Fruit fly (Drosophila melanogaster) whole organism, embryonic: ENCODE data around the gene nenya.

Experiments used
- B-H1 ChIP-seq: fragments of 200-800 bp; sonication (Bioruptor generic); IDR thresholded peaks from 3 replicates; pipeline ENCODE4 v1.3.6; 2022; ENCODE audit warnings: missing biosample characterization, missing genetic modification characterization
- CG10654 ChIP-seq: fragments of 200-800 bp; sonication (Bioruptor generic); optimal IDR thresholded peaks from 2 replicates; lab custom pipeline; 2016; ENCODE audit warnings: missing biosample characterization, missing genetic modification characterization
- CG11093 ChIP-seq: fragments of 200-800 bp; sonication (Bioruptor generic); IDR thresholded peaks from 3 replicates; pipeline ENCODE4 v1.3.6; 2022; ENCODE audit warnings: missing biosample characterization, missing genetic modification characterization
- CG11560 ChIP-seq: fragments of 200-800 bp; sonication (Bioruptor generic); IDR thresholded peaks from 3 replicates; pipeline ENCODE4 v1.3.6; 2022; ENCODE audit warnings: missing biosample characterization, missing genetic modification characterization
- CG11695 ChIP-seq: fragments of 200-800 bp; sonication (Bioruptor generic); IDR thresholded peaks from 3 replicates; pipeline ENCODE4 v1.3.6; 2022; ENCODE audit warnings: missing biosample characterization, missing genetic modification characterization
- CG11723 ChIP-seq: fragments of 200-800 bp; sonication (Bioruptor generic); optimal IDR thresholded peaks from 2 replicates; lab custom pipeline; 2017; ENCODE audit warnings: missing biosample characterization, mild to moderate bottlenecking, missing genetic modification characterization
- CG12299 ChIP-seq: fragments of 200-800 bp; sonication (Bioruptor generic); optimal IDR thresholded peaks from 2 replicates; lab custom pipeline; 2018; ENCODE audit warnings: missing biosample characterization, mild to moderate bottlenecking, missing genetic modification characterization
- CG13296 ChIP-seq: fragments of 200-800 bp; sonication (Bioruptor generic); optimal IDR thresholded peaks from 3 replicates; lab custom pipeline; 2018; ENCODE audit warnings: missing biosample characterization, mild to moderate bottlenecking, missing genetic modification characterization
- CG14050 ChIP-seq: fragments of 200-800 bp; sonication (Bioruptor generic); IDR thresholded peaks from 3 replicates; pipeline ENCODE4 v1.3.6; 2022; ENCODE audit warnings: missing biosample characterization, missing genetic modification characterization
- CG14710 ChIP-seq: fragments of 200-800 bp; sonication (Bioruptor generic); optimal IDR thresholded peaks from 3 replicates; lab custom pipeline; 2019; ENCODE audit warnings: missing biosample characterization, mild to moderate bottlenecking, missing genetic modification characterization, moderate library complexity
- CG1647 ChIP-seq: fragments of 200-800 bp; sonication (Bioruptor generic); optimal IDR thresholded peaks from 3 replicates; lab custom pipeline; 2016; ENCODE audit warnings: missing biosample characterization, missing genetic modification characterization
- CG16779 ChIP-seq: fragments of 200-800 bp; sonication (Bioruptor generic); IDR thresholded peaks from 2 replicates; pipeline ENCODE4 v1.3.6; 2022; ENCODE audit warnings: missing biosample characterization, missing genetic modification characterization
- CG17612 ChIP-seq: fragments of 200-800 bp; sonication (Bioruptor generic); IDR thresholded peaks from 2 replicates; pipeline ENCODE4 v1.3.6; 2022; ENCODE audit warnings: missing biosample characterization, missing genetic modification characterization
- CG2875 ChIP-seq: fragments of 200-800 bp; sonication (Bioruptor generic); optimal IDR thresholded peaks from 2 replicates; lab custom pipeline; 2017; ENCODE audit warnings: missing biosample characterization, mild to moderate bottlenecking, missing genetic modification characterization, missing genetic modification reagents
- CG4617 ChIP-seq: fragments of 200-800 bp; sonication (Bioruptor generic); optimal IDR thresholded peaks from 3 replicates; lab custom pipeline; 2016; ENCODE audit warnings: missing biosample characterization, missing genetic modification characterization, borderline replicate concordance
- CG7357 ChIP-seq: fragments of 200-800 bp; sonication (Bioruptor generic); IDR thresholded peaks from 3 replicates; pipeline ENCODE4 v1.3.6; 2022; ENCODE audit warnings: missing biosample characterization, missing genetic modification characterization
- CG8388 ChIP-seq: fragments of 200-800 bp; sonication (Bioruptor generic); optimal IDR thresholded peaks from 2 replicates; lab custom pipeline; 2019; ENCODE audit warnings: missing biosample characterization, mild to moderate bottlenecking, missing genetic modification characterization, moderate library complexity
- CG8765 ChIP-seq: fragments of 200-800 bp; sonication (Bioruptor generic); IDR thresholded peaks from 2 replicates; pipeline ENCODE4 v1.3.6; 2022; ENCODE audit warnings: missing biosample characterization, missing genetic modification characterization
- D ChIP-seq, 2 experiments: fragments of 200-800 bp in 1 of 2; fragments of >200 bp in 1 of 2; sonication (Bioruptor generic) in 1 of 2; optimal IDR thresholded peaks; 2 replicates in 1 of 2; 3 replicates in 1 of 2; lab custom pipeline; 2017; ENCODE audit warnings: mild to moderate bottlenecking in 1 of 2, missing biosample characterization in 1 of 2, missing genetic modification characterization in 1 of 2, missing genetic modification reagents in 1 of 2
- D19B ChIP-seq: fragments of 200-800 bp; sonication (Bioruptor generic); optimal IDR thresholded peaks from 2 replicates; lab custom pipeline; 2017; ENCODE audit warnings: missing biosample characterization, mild to moderate bottlenecking, missing genetic modification characterization
- Dll ChIP-seq: fragments of 200-800 bp; sonication (Bioruptor generic); IDR thresholded peaks from 4 replicates; pipeline ENCODE4 v1.3.6; 2022; ENCODE audit warnings: missing biosample characterization, missing genetic modification characterization; ENCODE audit not compliant: partially characterized antibody
- Dp ChIP-seq: fragments of 200-800 bp; sonication (Bioruptor generic); optimal IDR thresholded peaks from 2 replicates; lab custom pipeline; 2018; ENCODE audit warnings: missing biosample characterization, mild to moderate bottlenecking, missing genetic modification characterization, moderate library complexity
- Dref ChIP-seq: fragments of 200-800 bp; sonication (Bioruptor generic); IDR thresholded peaks from 2 replicates; pipeline ENCODE4 v1.3.6; 2022; ENCODE audit warnings: missing biosample characterization, missing genetic modification characterization
- Eip74EF ChIP-seq, 2 experiments: fragments of 200-800 bp in 1 of 2; fragments of >200 bp in 1 of 2; sonication (Bioruptor generic) in 1 of 2; optimal IDR thresholded peaks; 2 replicates each; lab custom pipeline; 2017 to 2019; ENCODE audit warnings: missing biosample characterization in 2 of 2, missing genetic modification characterization in 2 of 2, mild to moderate bottlenecking in 1 of 2, moderate library complexity in 1 of 2
- HLHmδ ChIP-seq: fragments of 200-800 bp; sonication (Bioruptor generic); optimal IDR thresholded peaks from 2 replicates; lab custom pipeline; 2018; ENCODE audit warnings: missing biosample characterization, mild to moderate bottlenecking, missing genetic modification characterization, moderate library complexity
- HmgZ ChIP-seq: fragments of 200-800 bp; sonication (Bioruptor generic); optimal IDR thresholded peaks from 2 replicates; lab custom pipeline; 2018; ENCODE audit warnings: missing biosample characterization, mild to moderate bottlenecking, missing genetic modification characterization
- Hr39 ChIP-seq: fragments of >200 bp; optimal IDR thresholded peaks from 2 replicates; lab custom pipeline; 2017
- Max ChIP-seq: fragments of 200-800 bp; sonication (Bioruptor generic); optimal IDR thresholded peaks from 2 replicates; lab custom pipeline; 2016; ENCODE audit warnings: missing biosample characterization, mild to moderate bottlenecking, missing genetic modification characterization
- NFAT ChIP-seq: fragments of 200-800 bp; sonication (Bioruptor generic); IDR thresholded peaks from 2 replicates; pipeline ENCODE4 v1.3.6; 2022; ENCODE audit warnings: missing biosample characterization, missing genetic modification characterization
- Oaz ChIP-seq: fragments of 200-800 bp; sonication (Bioruptor generic); IDR thresholded peaks from 2 replicates; pipeline ENCODE4 v1.3.6; 2022; ENCODE audit warnings: missing biosample characterization, missing genetic modification characterization
- Pdp1 ChIP-seq, 2 experiments: fragments of 200-800 bp; sonication (Bioruptor generic); optimal IDR thresholded peaks; 3 replicates each; lab custom pipeline; 2016; ENCODE audit warnings: missing biosample characterization in 2 of 2, missing genetic modification characterization in 2 of 2, mild to moderate bottlenecking in 1 of 2, moderate library complexity in 1 of 2
- Vsx1 ChIP-seq: fragments of 200-800 bp; sonication (Bioruptor generic); optimal IDR thresholded peaks from 2 replicates; lab custom pipeline; 2017; ENCODE audit warnings: missing biosample characterization, mild to moderate bottlenecking, missing genetic modification characterization, missing genetic modification reagents
- ab ChIP-seq: fragments of 200-800 bp; sonication (Bioruptor generic); optimal IDR thresholded peaks from 2 replicates; lab custom pipeline; 2016; ENCODE audit warnings: missing biosample characterization, missing genetic modification characterization
- aop ChIP-seq: fragments of 200-800 bp; sonication (Bioruptor generic); IDR thresholded peaks from 2 replicates; pipeline ENCODE4 v1.3.6; 2022; ENCODE audit warnings: missing biosample characterization, missing genetic modification characterization
- bigmax ChIP-seq: fragments of 200-800 bp; sonication (Bioruptor generic); optimal IDR thresholded peaks from 2 replicates; lab custom pipeline; 2018; ENCODE audit warnings: missing biosample characterization, mild to moderate bottlenecking, missing genetic modification characterization
- cato ChIP-seq: fragments of 200-800 bp; sonication (Bioruptor generic); optimal IDR thresholded peaks from 2 replicates; lab custom pipeline; 2016; ENCODE audit warnings: missing biosample characterization, missing genetic modification characterization, borderline replicate concordance
- esg ChIP-seq: fragments of 200-800 bp; sonication (Bioruptor generic); conservative IDR thresholded peaks from 2 replicates; pipeline ENCODE4 v1.3.6; 2022; ENCODE audit warnings: missing biosample characterization, missing genetic modification characterization
- gsb ChIP-seq: fragments of 200-800 bp; sonication (Bioruptor generic); IDR thresholded peaks from 2 replicates; pipeline ENCODE4 v1.3.6; 2022; ENCODE audit warnings: missing biosample characterization, missing genetic modification characterization
- hth ChIP-seq: fragments of >200 bp; optimal IDR thresholded peaks from 2 replicates; lab custom pipeline; 2017; ENCODE audit warnings: inconsistent platforms
- org-1 ChIP-seq: fragments of 200-800 bp; sonication (Bioruptor generic); optimal IDR thresholded peaks from 2 replicates; lab custom pipeline; 2017; ENCODE audit warnings: missing biosample characterization, missing genetic modification characterization
- pita ChIP-seq: fragments of 200-800 bp; sonication (Bioruptor generic); optimal IDR thresholded peaks from 2 replicates; lab custom pipeline; 2017; ENCODE audit warnings: missing biosample characterization, mild to moderate bottlenecking, missing genetic modification characterization
- so ChIP-seq: fragments of 200-800 bp; sonication (Bioruptor generic); IDR thresholded peaks from 3 replicates; pipeline ENCODE4 v1.3.6; 2022; ENCODE audit warnings: missing biosample characterization, missing genetic modification characterization
- ssp ChIP-seq: fragments of 200-800 bp; sonication (Bioruptor generic); IDR thresholded peaks from 2 replicates; pipeline ENCODE4 v1.3.6; 2022; ENCODE audit warnings: missing biosample characterization, missing genetic modification characterization
- sug ChIP-seq: fragments of 200-800 bp; optimal IDR thresholded peaks from 2 replicates; lab custom pipeline; 2019; ENCODE audit warnings: missing biosample characterization, mild to moderate bottlenecking, missing genetic modification characterization, moderate library complexity
- usp ChIP-seq: fragments of >200 bp; optimal IDR thresholded peaks from 2 replicates; lab custom pipeline; 2017; ENCODE audit warnings: missing biosample characterization, missing genetic modification characterization
- vnd ChIP-seq: fragments of 200-800 bp; sonication (Bioruptor generic); IDR thresholded peaks from 3 replicates; pipeline ENCODE4 v1.3.6; 2022; ENCODE audit warnings: missing biosample characterization, missing genetic modification characterization; ENCODE audit not compliant: partially characterized antibody
- z ChIP-seq: fragments of 200-800 bp; sonication (Bioruptor generic); IDR thresholded peaks from 3 replicates; pipeline ENCODE4 v1.3.6; 2022; ENCODE audit warnings: missing biosample characterization, missing genetic modification characterization
- zf30C ChIP-seq: fragments of 200-800 bp; sonication (Bioruptor generic); optimal IDR thresholded peaks from 3 replicates; lab custom pipeline; 2018; ENCODE audit warnings: missing biosample characterization, mild to moderate bottlenecking, missing genetic modification characterization

Gene nenya

DNA sequence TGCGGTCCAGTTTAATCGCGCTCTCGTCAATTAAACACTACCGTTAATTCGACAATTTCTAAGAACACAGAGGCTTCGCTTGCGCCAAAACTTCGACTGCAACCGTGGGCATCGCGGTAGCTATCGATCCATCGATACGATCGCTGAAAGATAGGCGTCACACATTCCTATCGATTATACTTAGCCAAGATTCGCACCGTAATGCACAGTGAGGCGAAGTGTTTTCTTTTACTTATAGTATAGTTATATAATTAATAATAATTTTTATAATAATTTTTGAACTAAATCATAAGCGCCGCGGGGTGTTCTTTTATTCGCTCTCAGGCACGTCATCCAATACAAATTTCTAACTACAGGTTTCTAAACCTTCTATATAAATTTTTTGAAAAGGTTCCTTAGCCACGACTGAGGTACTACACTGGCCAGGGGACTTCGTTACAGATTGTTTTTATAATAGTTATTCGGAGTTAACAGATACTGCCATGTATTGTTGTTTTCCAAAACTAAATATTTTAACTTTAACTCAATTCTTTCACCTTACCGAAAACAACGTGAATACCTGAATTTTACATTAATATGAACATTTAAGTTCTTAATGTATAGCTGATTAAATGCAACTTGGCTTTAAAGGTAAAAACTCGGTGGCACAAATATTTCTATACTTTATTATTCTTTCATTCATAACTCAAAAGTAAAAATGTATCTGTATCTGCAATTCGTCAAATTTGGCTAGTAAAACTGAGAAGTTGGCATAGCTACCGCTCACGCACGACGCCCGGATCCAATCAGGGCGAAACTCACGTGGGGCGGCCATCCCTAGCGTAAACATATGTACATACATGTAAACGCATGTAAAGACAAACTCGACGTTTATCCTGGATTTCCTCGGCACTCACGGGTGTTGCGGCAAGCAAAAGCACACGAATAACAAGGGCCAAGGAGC, 10.0 kb upstream of the nenya start, which contains the start of the genes NSD and BOD1 (continued):
- TF ChIP-seq gsb (GFP tag; lab: Robert Waterston, UW) (no peak), CG12299 (tag; lab: Kevin White, UChicago) (no peak), vnd (GFP tag; lab: Robert Waterston, UW) (peak; percentile 94), so (GFP tag; lab: Robert Waterston, UW) (no peak), aop (GFP tag; lab: Robert Waterston, UW) (no peak), Vsx1 (no peak), ssp (peak; percentile 68), zf30C (no peak), CG16779 (GFP tag; lab: Robert Waterston, UW) (no peak; the same call in 1 of the 2 replicates), CG11723 (no peak), CG8388 (GFP tag; lab: Kevin White, UChicago) (peak; percentile 60), esg (GFP tag; lab: Robert Waterston, UW) (peak; percentile 54), B-H1 (peak; percentile 45; the same call in 2 of the 3 replicates), Dref (peak; percentile 100), NFAT (peak; percentile 85), Dll (GFP tag; lab: Robert Waterston, UW) (peak; percentile 76), D19B (GFP tag; lab: Kevin White, UChicago) (no peak), usp (no peak), z (GFP tag; lab: Robert Waterston, UW) (no peak), CG8765 (GFP tag; lab: Robert Waterston, UW) (peak; percentile 53; the same call in 1 of the 2 replicates), CG11695 (GFP tag; lab: Robert Waterston, UW) (no peak), Eip74EF (GFP tag; optimal IDR thresholded peaks at IDR 0.05; lab: Kevin White, UChicago) (no peak), CG17612 (GFP tag; lab: Robert Waterston, UW) (no peak), CG11093 (GFP tag; lab: Robert Waterston, UW) (no peak), CG11560 (tag; lab: Robert Waterston, UW) (peak; percentile 62), HmgZ (tag; lab: Kevin White, UChicago) (peak; percentile 41), sug (tag; lab: Kevin White, UChicago) (peak; percentile 40), ab (no peak), CG10654 (GFP tag; lab: Kevin White, UChicago) (peak; percentile 48), CG2875 (GFP tag; lab: Kevin White, UChicago) (no peak), D (optimal IDR thresholded peaks at IDR 0.05; lab: Kevin White, UChicago) (no peak), D (GFP tag; optimal IDR thresholded peaks at IDR 0.05; lab: Kevin White, UChicago) (no peak), CG7357 (peak; percentile 27; the same call in 1 of the 3 replicates), Pdp1 (GFP tag; optimal IDR thresholded peaks at IDR 0.05; lab: Kevin White, UChicago) (peak; percentile 14 to 40), Oaz (GFP tag; lab: Robert Waterston, UW) (peak; percentile 17; the same call in 1 of the 2 replicates), CG1647 (GFP tag; lab: Kevin White, UChicago) (peak; percentile 27), CG13296 (GFP tag; lab: Kevin White, UChicago) (no peak), CG4617 (peak; percentile 77), Max (GFP tag; lab: Kevin White, UChicago) (no peak), pita (peak; percentile 43), org-1 (GFP tag; lab: Kevin White, UChicago) (no peak), HLHmδ (GFP tag; lab: Kevin White, UChicago) (no peak), cato (GFP tag; lab: Kevin White, UChicago) (no peak), bigmax (no peak), Dp (GFP tag; lab: Kevin White, UChicago) (peak; percentile 63), CG14050 (peak; percentile 43; the same call in 2 of the 3 replicates), Hr39 (lab: Kevin White, UChicago) (no peak), hth (lab: Kevin White, UChicago) (no peak), CG14710 (tag; lab: Kevin White, UChicago) (peak; percentile 61)
